Fruit fly (Drosophila melanogaster) S2 (cell line): ENCODE results near the gene CG10864.

Experiments used
- CG8478 ChIP-seq: fragments of >200 bp; optimal IDR thresholded peaks from 2 replicates; lab custom pipeline; 2018
- CTCF ChIP-seq, 2 experiments: fragments of >200 bp; optimal IDR thresholded peaks; 2 replicates each; lab custom pipeline; 2018

DNA sequence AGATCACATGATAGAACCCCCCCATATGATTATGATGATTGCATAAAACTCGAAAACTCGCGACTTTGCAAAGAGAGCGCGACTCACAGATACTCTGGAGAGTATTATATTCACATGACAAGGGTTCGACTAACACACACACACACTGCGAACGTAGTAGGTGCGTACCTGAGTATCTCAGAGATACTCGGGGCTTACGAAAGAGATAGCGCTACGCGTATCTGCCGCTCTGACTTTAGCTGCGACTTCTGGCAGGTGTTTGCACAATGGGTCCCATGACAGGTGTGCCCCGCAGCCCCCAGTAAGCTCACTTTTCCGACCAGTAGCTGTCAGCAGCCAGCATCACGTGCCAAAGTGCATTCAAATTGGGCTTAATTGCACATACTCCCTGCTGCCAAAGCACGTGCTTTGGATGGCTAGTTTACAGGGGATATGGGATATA is 12.9 kb downstream of the CG10864 start:
- no peak for TF ChIP-seq CTCF (optimal IDR thresholded peaks at IDR 0.05; lab: Kevin White, UChicago)
- TF ChIP-seq CG8478 (lab: Kevin White, UChicago) = no peak
